Fruit fly (Drosophila melanogaster): Measurements from ENCODE around the gene Fbw5.

Fbw5 gene

DNA sequence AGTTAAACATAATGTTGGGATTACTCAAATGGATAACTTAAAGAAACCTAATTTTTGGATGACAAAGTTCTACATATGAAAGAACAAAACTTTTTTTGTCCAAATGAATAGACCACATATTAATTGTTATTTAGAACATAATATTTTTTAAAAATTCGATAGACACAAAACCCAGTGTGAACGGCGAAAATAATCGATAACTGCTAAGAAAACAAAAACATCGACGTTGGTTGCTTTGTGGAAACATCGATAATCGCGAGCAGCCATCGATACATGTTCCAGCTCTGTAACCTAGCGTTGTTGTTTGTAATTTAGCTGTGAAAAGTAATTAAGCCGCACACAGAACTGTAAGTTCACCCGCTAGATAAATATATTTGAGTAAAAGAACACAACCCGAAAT, 15.2 kb downstream of the Fbw5 start, which contains the start of gene CG9135:
Gene CG9135, plus strand, starts transcription at position 226 of the 400 bp plus-strand sequence.
- TF ChIP-seq Myc (optimal IDR thresholded peaks at IDR 0.05), result no peak
- no peak for TF ChIP-seq insv (optimal IDR thresholded peaks at IDR 0.05)

DNA sequence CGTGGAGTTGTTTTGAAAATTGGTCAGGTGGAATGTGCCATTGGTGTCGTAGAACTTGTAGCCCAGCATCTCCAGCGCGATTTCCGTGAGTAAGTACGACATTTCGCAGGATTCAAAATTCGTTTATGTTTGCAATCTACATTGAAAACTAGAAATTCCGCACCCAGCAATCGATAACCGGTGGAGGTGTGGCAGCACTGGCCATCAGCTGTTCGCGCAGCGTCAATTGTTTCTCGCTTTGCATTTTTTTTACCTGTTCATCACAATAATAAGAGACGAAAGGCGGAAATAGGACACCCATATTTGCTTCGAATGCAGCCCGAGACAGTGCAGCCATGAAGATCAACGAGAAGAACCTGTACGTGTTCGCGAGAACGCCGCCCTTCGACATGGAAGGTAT, 17.2 kb downstream of the Fbw5 start, which contains the start of the genes CG34179 and slmo:
Gene CG34179, minus strand, starts transcription at position 165 of the 400 bp plus-strand sequence.
Gene slmo, minus strand, starts transcription at position 165 of the 400 bp plus-strand sequence.
- TF ChIP-seq Myc (optimal IDR thresholded peaks at IDR 0.05) (no peak), insv (optimal IDR thresholded peaks at IDR 0.05) (no peak), h (optimal IDR thresholded peaks at IDR 0.05) (no peak), psq (optimal IDR thresholded peaks at IDR 0.05) (no peak), Sin3A (optimal IDR thresholded peaks at IDR 0.05) (no peak), ttk (optimal IDR thresholded peaks at IDR 0.05) (no peak)

DNA sequence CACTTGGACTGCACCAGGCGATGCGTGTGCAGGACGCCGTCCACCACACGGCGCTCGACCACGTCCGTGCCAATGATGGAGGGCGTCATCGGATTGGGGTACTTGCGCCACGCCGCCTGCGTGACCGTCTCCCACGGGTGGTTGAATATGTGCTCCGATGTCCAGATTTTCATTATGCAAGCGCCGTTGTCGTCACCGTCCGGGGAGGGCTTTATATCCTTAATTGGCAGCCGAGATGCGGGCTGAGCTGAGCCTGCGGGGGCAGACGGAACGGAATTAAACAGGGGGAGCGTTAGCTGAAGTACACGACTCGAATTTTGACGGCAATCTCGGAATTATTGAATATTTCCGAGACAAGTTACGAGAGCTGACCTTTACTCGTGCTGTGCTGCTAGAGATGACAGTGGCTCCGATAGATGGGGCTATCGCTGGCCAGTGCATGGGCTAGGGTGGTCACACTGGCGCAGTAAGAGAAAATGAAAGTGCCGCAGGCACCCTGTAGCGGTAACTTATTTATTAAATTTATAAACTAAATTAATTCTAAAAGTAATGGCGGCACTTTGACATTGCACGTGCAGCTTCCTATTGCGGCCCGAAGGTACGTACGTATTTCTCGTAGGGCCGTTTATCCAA, 18.1 kb downstream of the Fbw5 start, which contains the start of gene IPIP:
Gene IPIP, plus strand, starts transcription at position 475 of the 633 bp plus-strand sequence.
- TF ChIP-seq Sin3A (optimal IDR thresholded peaks at IDR 0.05) (no peak), insv (optimal IDR thresholded peaks at IDR 0.05) (no peak), psq (optimal IDR thresholded peaks at IDR 0.05) (no peak), Myc (optimal IDR thresholded peaks at IDR 0.05) (no peak), ttk (optimal IDR thresholded peaks at IDR 0.05) (no peak), h (optimal IDR thresholded peaks at IDR 0.05) (no peak)

DNA sequence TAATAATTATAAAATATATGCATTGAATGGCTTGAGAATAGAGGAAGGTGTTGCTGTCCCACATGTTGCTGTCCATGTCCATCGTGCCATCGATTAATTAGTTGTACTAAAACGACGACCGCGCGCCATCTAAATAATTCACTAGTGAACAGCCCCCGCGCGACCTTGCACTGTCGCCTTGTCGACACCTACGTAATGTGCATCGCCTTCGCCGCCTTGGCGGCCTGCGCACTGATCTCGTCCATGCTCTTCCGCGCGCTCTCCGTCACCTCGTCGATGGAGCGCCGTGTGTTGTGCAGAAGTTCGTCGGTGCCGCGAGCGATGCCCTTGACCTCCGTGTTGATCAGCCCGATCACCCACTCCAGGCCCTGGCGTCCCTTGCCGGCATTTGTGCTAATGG, 18.9 kb downstream of the Fbw5 start:
- no peak for TF ChIP-seq Myc (optimal IDR thresholded peaks at IDR 0.05)
- TF ChIP-seq h (optimal IDR thresholded peaks at IDR 0.05), result no peak
- no peak for TF ChIP-seq insv (optimal IDR thresholded peaks at IDR 0.05)
- TF ChIP-seq psq (optimal IDR thresholded peaks at IDR 0.05), result no peak
- TF ChIP-seq ttk (optimal IDR thresholded peaks at IDR 0.05), result no peak
- TF ChIP-seq Sin3A (optimal IDR thresholded peaks at IDR 0.05), result no peak

DNA sequence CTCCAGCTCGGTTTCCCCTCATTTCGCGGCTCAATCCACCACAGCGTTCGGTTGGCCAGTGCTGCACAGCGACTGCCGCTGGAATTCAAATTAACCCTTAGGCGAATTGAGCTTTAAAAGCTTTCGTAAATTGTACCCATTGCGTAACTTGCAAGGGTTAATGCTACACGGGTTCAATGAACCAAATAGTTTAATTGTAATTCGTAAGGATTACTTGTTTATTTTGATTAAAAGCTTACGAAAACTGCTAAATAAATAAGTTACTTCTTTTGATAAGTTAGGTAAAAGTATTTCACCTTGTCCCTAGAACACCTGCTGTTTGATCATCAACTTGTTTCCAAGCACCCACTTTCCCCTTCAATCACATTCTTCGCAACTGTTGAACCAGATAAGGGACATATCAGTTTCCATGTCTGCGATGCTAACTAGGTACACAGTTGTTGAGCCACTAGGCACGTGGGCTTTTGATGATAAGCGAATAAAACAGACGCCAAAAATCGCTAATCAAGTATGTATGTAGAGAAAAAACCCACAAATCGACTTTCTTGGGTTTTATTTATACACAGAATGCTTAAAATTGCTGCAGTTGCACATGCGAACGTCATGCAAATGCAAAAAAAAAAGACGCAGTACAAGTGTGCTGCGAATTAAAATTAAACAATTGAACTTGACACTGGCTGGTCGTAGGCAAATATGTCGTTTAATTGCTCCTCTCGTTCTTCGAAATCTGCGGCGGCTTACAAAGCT, 19.6 kb downstream of the Fbw5 start, which contains the start of gene Pfas:
Gene Pfas, minus strand, starts transcription at position 79 of the 747 bp plus-strand sequence.
- TF ChIP-seq insv (optimal IDR thresholded peaks at IDR 0.05) (no peak), ttk (optimal IDR thresholded peaks at IDR 0.05) (no peak), Sin3A (optimal IDR thresholded peaks at IDR 0.05) (no peak), h (optimal IDR thresholded peaks at IDR 0.05) (no peak), Myc (optimal IDR thresholded peaks at IDR 0.05) (no peak)

DNA sequence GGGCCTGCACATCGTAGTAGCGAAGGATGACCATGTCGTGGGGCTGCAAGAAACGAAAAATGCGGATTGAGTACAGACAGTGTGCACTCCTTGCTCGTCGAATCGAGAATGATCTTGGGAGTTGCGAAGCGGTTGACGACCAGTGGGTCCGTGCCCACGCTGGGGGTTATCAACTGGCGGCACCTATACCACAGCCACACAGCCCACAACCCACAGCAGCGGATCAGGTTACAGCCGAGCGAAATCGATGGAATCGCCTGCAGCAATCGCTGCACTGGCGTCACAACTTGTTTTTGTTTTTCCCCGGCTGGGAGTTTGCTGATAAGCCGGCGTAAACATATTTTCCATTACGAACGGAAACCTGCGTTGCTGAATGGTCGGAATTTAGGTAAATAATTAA, 20.3 kb downstream of the Fbw5 start:
- TF ChIP-seq Sin3A (optimal IDR thresholded peaks at IDR 0.05), result no peak
- no peak for TF ChIP-seq ttk (optimal IDR thresholded peaks at IDR 0.05)
- TF ChIP-seq Myc (optimal IDR thresholded peaks at IDR 0.05), result no peak
- TF ChIP-seq insv (optimal IDR thresholded peaks at IDR 0.05), result no peak
- no peak for TF ChIP-seq h (optimal IDR thresholded peaks at IDR 0.05)
- no peak for TF ChIP-seq psq (optimal IDR thresholded peaks at IDR 0.05)

DNA sequence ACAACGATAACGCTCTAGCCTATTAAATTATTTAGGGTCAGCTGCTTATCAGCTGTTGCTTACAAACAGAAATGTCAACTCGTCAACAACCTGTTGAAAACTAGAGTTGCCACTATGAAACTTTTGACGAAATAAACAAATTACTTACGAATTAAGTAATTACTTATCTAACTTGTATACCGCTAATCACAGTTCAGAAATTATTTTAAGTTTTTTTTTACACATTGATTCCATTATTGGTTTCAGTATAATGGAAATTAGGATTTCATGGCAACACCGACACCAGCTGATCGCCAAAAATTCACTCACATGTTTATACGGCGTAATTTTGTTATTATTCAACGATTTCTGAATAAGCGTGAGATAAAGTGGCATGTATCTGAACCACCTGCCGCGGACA, 27.9 kb downstream of the Fbw5 start, which contains the start of the genes CG9117 and CG31643:
Gene CG9117, minus strand, starts transcription at position 73 of the 400 bp plus-strand sequence.
Gene CG31643, plus strand, starts transcription at position 288 of the 400 bp plus-strand sequence.
- TF ChIP-seq h (optimal IDR thresholded peaks at IDR 0.05) (no peak), insv (optimal IDR thresholded peaks at IDR 0.05) (no peak), Sin3A (optimal IDR thresholded peaks at IDR 0.05) (no peak), Myc (optimal IDR thresholded peaks at IDR 0.05) (no peak), psq (optimal IDR thresholded peaks at IDR 0.05) (no peak), ttk (optimal IDR thresholded peaks at IDR 0.05) (no peak)

DNA sequence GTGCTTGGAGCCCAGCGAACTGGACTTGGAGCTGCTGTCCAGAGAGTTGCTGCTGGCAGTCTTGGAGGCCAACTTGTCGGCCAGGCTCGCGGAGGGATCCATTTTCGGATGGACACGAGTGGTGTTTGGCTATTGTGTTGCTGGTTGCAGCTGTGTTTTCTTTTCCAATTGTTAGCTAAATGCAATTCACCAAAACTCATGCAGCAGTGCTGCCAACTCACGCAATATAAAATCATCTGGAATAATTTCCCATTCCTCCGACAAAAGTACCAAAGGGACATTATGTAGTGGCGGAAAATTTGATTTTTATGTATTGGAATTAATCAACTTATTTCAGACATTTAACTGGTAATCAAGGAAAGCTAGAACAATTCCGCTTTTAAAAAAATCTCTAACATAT, 29.0 kb downstream of the Fbw5 start, which contains the start of gene mtm:
Gene mtm, minus strand, starts transcription at position 306 of the 400 bp plus-strand sequence.
- TF ChIP-seq h (optimal IDR thresholded peaks at IDR 0.05), result no peak
- TF ChIP-seq Myc (optimal IDR thresholded peaks at IDR 0.05), result no peak
- TF ChIP-seq psq (optimal IDR thresholded peaks at IDR 0.05), result no peak
- no peak for TF ChIP-seq insv (optimal IDR thresholded peaks at IDR 0.05)
- no peak for TF ChIP-seq Sin3A (optimal IDR thresholded peaks at IDR 0.05)
- no peak for TF ChIP-seq ttk (optimal IDR thresholded peaks at IDR 0.05)

DNA sequence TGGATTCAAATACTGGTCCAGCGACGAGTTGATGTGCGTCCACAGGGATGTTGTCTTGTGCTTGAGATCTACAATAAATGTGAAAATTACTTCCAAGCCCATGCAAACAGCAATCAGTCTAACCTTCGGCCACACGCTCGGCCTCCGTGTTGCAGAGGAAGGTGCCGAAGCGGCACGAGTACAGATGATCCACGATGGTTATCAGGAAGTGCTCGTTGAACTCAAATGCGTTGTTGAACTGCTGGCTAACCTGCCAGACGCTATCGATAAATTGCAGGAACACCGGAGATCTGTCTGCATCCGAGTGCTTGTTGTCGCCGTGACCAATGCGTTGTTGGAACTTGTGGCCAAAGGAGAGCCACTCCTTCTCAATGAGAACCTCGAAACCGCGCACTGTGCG, 30.6 kb downstream of the Fbw5 start:
- no peak for TF ChIP-seq insv (optimal IDR thresholded peaks at IDR 0.05)
- no peak for TF ChIP-seq Sin3A (optimal IDR thresholded peaks at IDR 0.05)
- TF ChIP-seq psq (optimal IDR thresholded peaks at IDR 0.05), result no peak
- no peak for TF ChIP-seq Myc (optimal IDR thresholded peaks at IDR 0.05)
- TF ChIP-seq h (optimal IDR thresholded peaks at IDR 0.05), result no peak
- TF ChIP-seq ttk (optimal IDR thresholded peaks at IDR 0.05), result no peak

DNA sequence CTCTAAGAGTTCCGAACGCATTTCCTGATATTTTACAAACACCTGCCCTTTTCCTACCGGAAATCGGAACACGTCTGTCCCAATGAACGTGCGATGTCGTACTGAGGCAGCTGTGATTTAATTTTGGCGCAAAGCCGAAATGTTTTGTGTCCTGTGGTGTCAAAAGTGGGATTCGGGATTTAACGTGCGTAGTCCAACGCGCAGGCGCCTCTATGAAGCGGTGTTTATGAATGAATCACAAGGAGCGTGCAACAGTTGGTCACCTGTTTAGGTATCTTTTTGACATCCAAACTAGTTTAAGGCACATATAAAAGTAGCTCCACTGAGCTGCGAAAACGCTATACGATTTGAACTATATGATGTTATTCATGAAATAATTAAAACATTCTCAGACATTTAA, 31.4 kb downstream of the Fbw5 start, which contains the start of gene CG9109:
Gene CG9109, minus strand, starts transcription at position 80 of the 400 bp plus-strand sequence.
- TF ChIP-seq insv (optimal IDR thresholded peaks at IDR 0.05) (no peak), psq (optimal IDR thresholded peaks at IDR 0.05) (no peak), Myc (optimal IDR thresholded peaks at IDR 0.05) (no peak), Sin3A (optimal IDR thresholded peaks at IDR 0.05) (no peak), ttk (optimal IDR thresholded peaks at IDR 0.05) (no peak), h (optimal IDR thresholded peaks at IDR 0.05) (no peak)

DNA sequence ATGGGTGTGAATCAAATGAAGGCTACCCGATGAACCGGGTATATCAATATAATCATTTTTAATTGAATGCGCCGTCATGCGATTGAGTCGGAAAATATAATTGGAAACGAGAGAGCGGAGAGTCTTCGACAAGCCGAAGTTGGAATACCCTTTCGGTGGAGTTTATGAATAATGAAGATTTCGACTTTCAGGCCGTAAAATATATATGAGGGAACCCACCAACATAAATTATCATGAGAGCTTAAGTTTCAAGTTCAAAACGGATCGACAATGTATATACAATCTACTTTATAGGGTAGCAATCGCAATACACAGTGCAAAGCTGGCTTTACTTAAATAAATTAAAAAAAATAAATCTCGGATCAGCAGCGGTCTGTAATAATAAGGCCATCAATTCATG, 33.9 kb downstream of the Fbw5 start:
- TF ChIP-seq ttk (optimal IDR thresholded peaks at IDR 0.05) (no peak), Sin3A (optimal IDR thresholded peaks at IDR 0.05) (no peak), psq (optimal IDR thresholded peaks at IDR 0.05) (no peak), h (optimal IDR thresholded peaks at IDR 0.05) (no peak), insv (optimal IDR thresholded peaks at IDR 0.05) (no peak), Myc (optimal IDR thresholded peaks at IDR 0.05) (no peak)

DNA sequence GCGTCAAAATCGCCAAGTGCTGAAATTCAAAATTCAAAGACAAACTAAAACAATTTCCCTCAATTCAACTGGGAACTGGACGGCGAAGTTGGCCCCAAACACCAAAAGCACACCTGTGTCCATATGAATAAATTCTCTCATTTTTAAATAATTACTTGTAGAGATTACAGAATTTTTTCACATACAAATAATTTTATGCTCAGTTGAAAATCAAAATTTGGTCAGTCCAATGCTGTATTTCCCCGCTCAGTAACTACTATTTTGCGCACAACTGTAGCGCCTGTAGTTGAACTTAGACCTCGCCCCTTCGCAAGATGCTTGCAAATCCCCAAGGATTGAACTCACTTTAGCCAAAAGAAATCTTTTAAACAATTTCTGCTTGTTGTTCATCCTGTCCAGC, 37.0 kb downstream of the Fbw5 start:
- TF ChIP-seq Myc (optimal IDR thresholded peaks at IDR 0.05) (no peak), psq (optimal IDR thresholded peaks at IDR 0.05) (no peak), h (optimal IDR thresholded peaks at IDR 0.05) (no peak), Sin3A (optimal IDR thresholded peaks at IDR 0.05) (no peak), insv (optimal IDR thresholded peaks at IDR 0.05) (no peak), ttk (optimal IDR thresholded peaks at IDR 0.05) (no peak)
